Fruit fly (Drosophila melanogaster): ENCODE data around the gene RpS26.

The RpS26 gene

DNA sequence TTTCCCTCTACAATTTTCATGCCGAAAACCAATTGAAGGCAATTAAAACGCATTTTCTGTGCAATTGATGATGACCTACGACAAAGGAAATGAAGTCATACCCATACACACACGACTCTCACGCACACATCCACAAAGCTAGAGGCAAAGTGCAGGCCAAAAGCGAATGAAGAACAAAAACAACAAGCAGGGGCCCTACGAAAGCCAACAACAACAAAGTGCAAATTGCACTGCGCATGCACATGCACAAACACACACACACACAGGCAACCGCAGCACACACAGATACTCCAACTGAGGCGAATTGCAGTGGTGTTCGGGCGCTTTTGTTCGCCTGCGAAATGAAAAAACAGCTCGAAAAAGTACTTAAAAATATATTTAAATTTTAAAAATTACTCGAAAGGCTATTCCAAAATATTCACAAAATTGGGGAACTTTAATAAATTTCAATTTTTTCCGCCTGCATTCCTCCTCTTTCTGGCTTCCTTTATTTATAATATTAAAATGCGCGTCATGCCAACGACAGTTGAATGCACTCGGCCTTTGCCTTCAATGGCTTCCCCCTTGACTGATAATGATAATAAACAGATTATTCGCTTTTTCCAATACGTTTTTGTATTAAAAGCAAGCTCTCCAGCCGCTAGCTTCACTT is 14.0 kb upstream of the RpS26 start:
- TF ChIP-seq ttk (optimal IDR thresholded peaks at IDR 0.05) (no peak), Myc (optimal IDR thresholded peaks at IDR 0.05) (no peak), psq (optimal IDR thresholded peaks at IDR 0.05) (no peak), Sin3A (optimal IDR thresholded peaks at IDR 0.05) (no peak), insv (optimal IDR thresholded peaks at IDR 0.05) (no peak), h (optimal IDR thresholded peaks at IDR 0.05) (no peak)

DNA sequence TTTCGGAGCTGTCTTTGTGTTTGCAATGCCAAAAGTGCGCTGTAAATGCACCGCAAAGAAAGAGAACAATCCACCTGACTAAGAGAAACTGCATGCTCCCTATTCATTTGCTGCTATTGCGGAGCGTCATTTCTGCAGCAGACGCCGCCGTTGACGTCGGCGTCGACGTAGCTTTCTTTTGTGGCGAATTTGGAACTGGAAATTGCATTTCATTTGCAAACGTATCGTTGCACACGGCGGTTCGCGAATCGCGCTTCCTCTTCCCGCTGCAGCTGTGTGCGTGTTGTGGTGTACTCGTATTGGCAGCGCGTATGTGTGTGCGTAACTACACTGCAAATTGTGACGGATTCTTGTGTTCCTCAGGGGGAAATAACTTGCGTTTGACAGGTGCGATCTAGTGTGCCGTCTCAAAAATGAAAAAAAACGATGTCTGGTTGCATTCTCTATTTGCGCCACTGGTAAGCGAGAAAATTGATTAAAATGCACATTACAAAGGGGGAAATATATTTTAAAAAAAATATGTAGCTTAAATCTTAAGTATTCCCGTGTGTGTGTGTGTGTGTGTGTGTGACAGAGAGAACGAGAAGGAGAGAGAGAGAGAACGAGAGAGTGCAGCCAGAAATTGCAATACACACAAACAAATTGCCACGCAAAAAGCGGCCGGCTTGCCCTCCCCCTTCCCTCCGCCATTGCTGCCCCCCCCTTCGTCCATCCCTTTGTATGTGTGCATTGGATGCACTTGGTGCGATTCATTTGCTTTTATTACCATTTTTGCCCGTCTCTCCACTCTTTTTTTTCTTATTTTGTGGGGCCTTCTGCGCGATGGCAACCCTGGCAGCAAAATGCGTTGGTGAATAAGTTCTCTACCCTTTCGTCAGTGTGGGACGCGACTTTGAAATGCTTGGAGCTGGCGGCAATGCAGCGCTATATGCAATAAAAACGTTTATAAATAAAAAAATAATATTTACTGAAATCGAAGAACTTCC is 12.7 kb upstream of the RpS26 start:
- no peak for TF ChIP-seq ttk (optimal IDR thresholded peaks at IDR 0.05)
- no peak for TF ChIP-seq h (optimal IDR thresholded peaks at IDR 0.05)
- TF ChIP-seq Sin3A (optimal IDR thresholded peaks at IDR 0.05), result no peak
- no peak for TF ChIP-seq Myc (optimal IDR thresholded peaks at IDR 0.05)
- TF ChIP-seq insv (optimal IDR thresholded peaks at IDR 0.05), result no peak
- TF ChIP-seq psq (optimal IDR thresholded peaks at IDR 0.05), result no peak

DNA sequence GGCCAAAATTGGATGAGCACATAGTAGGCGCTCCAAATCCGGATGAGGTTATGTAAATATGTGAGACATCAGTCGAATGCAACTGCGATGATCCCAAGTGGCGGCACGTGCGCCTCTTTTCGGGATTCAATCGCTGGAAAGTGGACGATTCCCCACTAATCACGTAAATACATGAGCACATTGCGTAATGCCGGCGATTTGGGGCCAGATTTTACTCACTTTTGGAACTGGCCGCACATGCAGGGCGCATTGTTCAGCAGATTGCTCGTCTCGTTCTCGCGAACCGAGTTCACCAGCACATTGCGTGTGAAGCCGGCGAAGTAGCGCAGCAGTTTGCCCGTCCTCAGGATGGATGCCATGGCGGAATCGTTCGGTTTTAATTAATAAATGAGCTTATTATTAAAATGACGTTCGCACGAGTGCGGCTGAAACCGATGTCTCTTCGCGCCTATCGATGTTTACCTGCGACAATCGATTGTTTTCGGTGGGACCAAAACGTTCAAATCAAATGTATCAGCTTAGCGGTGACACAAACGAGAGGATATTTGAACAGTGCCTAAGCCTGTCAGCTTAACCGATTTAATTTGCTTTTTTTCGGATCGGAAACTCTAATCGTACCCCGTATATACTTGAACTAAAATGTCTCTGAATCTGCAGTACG is 11.2 kb upstream of the RpS26 start, which contains the start of the genes bsf and Ntf-2r:
TSS of gene bsf (minus strand) at position 460 of the 661 bp plus-strand sequence.
TSS of gene Ntf-2r (plus strand) at position 522 of the 661 bp plus-strand sequence.
- TF ChIP-seq h (optimal IDR thresholded peaks at IDR 0.05) (no peak), insv (optimal IDR thresholded peaks at IDR 0.05) (no peak), ttk (optimal IDR thresholded peaks at IDR 0.05) (no peak), Myc (optimal IDR thresholded peaks at IDR 0.05) (no peak), Sin3A (optimal IDR thresholded peaks at IDR 0.05) (no peak), psq (optimal IDR thresholded peaks at IDR 0.05) (no peak)

DNA sequence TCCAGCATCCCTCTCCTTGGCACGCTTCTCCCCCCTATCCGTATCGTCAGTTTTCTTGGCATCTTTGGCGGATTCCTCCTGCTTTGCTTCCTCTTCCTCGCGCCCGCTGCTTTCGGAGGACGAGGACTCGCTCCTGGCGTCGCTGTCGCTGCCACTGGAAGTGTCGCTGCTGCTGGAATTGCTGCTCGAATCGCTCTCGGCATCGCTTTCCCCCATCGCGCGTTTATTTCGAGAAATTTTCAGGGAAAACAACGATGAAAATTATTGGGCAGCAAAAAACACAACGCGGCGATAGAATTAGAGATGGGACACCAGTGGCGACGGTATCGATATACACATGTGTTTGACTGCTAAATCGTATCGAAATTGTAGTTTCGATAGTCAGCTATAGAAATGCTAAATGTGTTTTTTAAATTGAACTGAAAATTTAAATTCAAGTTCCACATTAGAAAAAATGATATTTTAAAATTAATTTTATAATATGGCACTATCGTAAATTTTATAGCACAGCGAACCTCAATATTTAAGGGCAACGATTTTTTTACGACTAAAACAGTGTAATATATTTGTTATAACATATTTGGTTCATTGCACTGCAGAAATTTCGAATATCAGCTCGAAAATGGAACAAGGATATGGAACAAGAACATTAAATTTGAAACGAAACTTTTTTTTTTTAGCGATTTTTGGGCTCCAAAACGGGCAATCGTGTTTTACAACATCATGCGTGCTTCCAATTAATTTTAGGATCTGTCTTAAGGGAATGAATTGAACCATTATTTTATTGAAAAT is 5.8 kb upstream of the RpS26 start, which contains the start of gene ncm:
TSS of gene ncm (minus strand) at position 319 of the 792 bp plus-strand sequence.
- TF ChIP-seq h (optimal IDR thresholded peaks at IDR 0.05) (no peak), insv (optimal IDR thresholded peaks at IDR 0.05) (no peak)

DNA sequence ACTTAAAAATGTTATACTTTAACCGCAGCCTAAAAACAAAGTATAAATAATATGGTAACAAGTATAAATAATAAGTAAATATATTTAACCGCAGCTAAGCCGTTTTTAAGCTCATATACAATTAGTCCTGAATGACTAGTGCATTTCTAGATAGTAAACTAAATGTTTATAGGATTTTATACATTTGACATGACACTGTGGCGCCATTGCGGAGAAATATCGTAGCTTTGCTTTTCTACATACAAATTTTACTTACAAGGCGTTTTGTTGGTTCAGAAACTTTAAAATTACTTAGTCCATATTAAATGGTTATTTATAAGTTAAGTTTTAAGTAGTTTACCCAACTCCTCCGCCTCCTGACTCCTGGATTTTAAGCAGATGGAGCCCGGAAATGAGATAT is 1.9 kb downstream of the RpS26 start:
- TF ChIP-seq Myc (optimal IDR thresholded peaks at IDR 0.05) (no peak), h (optimal IDR thresholded peaks at IDR 0.05) (no peak), Sin3A (optimal IDR thresholded peaks at IDR 0.05) (no peak), ttk (optimal IDR thresholded peaks at IDR 0.05) (no peak), psq (optimal IDR thresholded peaks at IDR 0.05) (no peak), insv (optimal IDR thresholded peaks at IDR 0.05) (no peak)

DNA sequence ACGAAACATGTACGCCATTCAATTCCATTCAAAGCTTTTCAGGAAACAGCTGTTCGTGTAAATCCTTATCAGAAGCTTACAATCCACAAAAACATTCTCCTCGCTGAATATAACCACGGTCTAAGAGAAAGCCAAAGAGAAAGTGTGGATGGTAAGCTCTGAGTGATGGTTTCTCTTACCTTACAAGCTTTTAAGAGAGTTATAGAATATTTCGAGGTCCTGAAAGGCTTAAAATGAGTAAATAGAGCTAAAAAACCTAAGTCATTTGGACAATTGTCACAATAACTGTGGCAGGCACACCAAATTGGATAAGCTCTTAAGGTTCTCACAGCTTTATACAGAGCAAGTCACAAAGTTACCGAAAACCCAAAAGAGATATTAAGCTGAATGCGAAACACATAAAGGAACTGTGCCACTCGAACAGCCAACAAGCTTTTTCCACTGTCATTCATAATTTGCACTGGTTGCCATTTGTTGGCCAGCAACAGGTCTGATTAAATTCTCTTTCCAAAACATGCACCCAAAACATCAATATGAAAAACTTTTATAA is 47.7 kb downstream of the RpS26 start:
- TF ChIP-seq h (optimal IDR thresholded peaks at IDR 0.05), result no peak
- TF ChIP-seq ttk (optimal IDR thresholded peaks at IDR 0.05), result no peak
- no peak for TF ChIP-seq Sin3A (optimal IDR thresholded peaks at IDR 0.05)
- TF ChIP-seq Myc (optimal IDR thresholded peaks at IDR 0.05), result no peak
- TF ChIP-seq psq (optimal IDR thresholded peaks at IDR 0.05), result no peak
- TF ChIP-seq insv (optimal IDR thresholded peaks at IDR 0.05), result no peak
